Worm (Caenorhabditis elegans) whole organism, L1 larva: ENCODE data around the gene cyp-43A1.

Experiments
- C04F5.9 ChIP-seq: sonication (generic microtip); optimal IDR thresholded peaks from 2 replicates; lab custom pipeline; 2016; ENCODE audit warnings: missing genetic modification characterization, missing compliant biosample characterization
- C16A3.4 ChIP-seq: fragments of 150-350 bp; optimal IDR thresholded peaks from 2 replicates; lab custom pipeline; 2014; ENCODE audit warnings: missing biosample characterization, missing genetic modification characterization
- C34B4.2 ChIP-seq: sonication (generic microtip); optimal IDR thresholded peaks from 2 replicates; lab custom pipeline; 2017; ENCODE audit warnings: mild to moderate bottlenecking, missing genetic modification characterization, missing compliant biosample characterization
- aha-1 ChIP-seq: fragments of 150-350 bp; optimal IDR thresholded peaks from 2 replicates; lab custom pipeline; 2014; ENCODE audit warnings: missing biosample characterization, missing genetic modification characterization
- aly-2 ChIP-seq: fragments of 150-350 bp; optimal IDR thresholded peaks from 2 replicates; lab custom pipeline; 2014; ENCODE audit warnings: missing biosample characterization, missing genetic modification characterization
- ama-1 ChIP-seq: fragments of 150-350 bp; optimal IDR thresholded peaks from 2 replicates; lab custom pipeline; 2014
- blmp-1 ChIP-seq: fragments of 150-350 bp; optimal IDR thresholded peaks from 2 replicates; lab custom pipeline; 2014; ENCODE audit warnings: missing biosample characterization, missing genetic modification characterization
- ceh-63 ChIP-seq: fragments of 200-800 bp; sonication (Bioruptor generic); optimal IDR thresholded peaks from 2 replicates; lab custom pipeline; 2018; ENCODE audit warnings: mild to moderate bottlenecking, missing genetic modification characterization, missing compliant biosample characterization
- ceh-90 ChIP-seq: sonication (generic microtip); optimal IDR thresholded peaks from 2 replicates; lab custom pipeline; 2016; ENCODE audit warnings: missing genetic modification characterization, missing compliant biosample characterization
- dpl-1 ChIP-seq, 3 experiments: fragments of 150-350 bp in 2 of 3; sonication (generic microtip) in 1 of 3; optimal IDR thresholded peaks; 2 replicates each; lab custom pipeline; 2014 to 2017; ENCODE audit warnings: missing biosample characterization in 3 of 3, missing genetic modification characterization in 3 of 3, missing genetic modification reagents in 3 of 3
- dsc-1 ChIP-seq: sonication (generic microtip); optimal IDR thresholded peaks from 2 replicates; lab custom pipeline; 2016; ENCODE audit warnings: mild to moderate bottlenecking, missing genetic modification characterization, missing compliant biosample characterization
- efl-1 ChIP-seq, 4 experiments: fragments of 150-350 bp; optimal IDR thresholded peaks in 3 of 4; peaks in 1 of 4; 1 replicate in 1 of 4; 2 replicates in 3 of 4; lab custom pipeline; 2014; ENCODE audit warnings: missing biosample characterization in 2 of 4, missing genetic modification characterization in 2 of 4, missing genetic modification reagents in 2 of 4
- efl-3 ChIP-seq: fragments of 200-800 bp; sonication (Bioruptor generic); optimal IDR thresholded peaks from 2 replicates; lab custom pipeline; 2018; ENCODE audit warnings: mild to moderate bottlenecking, missing genetic modification characterization, missing compliant biosample characterization
- egl-13 ChIP-seq: sonication (generic microtip); optimal IDR thresholded peaks from 2 replicates; lab custom pipeline; 2016; ENCODE audit warnings: missing genotype, missing genetic modification reagents, missing genetic modification characterization, missing compliant biosample characterization
- egl-27 ChIP-seq, 2 experiments: fragments of 150-350 bp in 1 of 2; sonication (generic microtip); optimal IDR thresholded peaks; 3 replicates each; lab custom pipeline; 2017 to 2018; ENCODE audit warnings: missing biosample characterization in 2 of 2, missing genetic modification characterization in 2 of 2, missing genetic modification reagents in 2 of 2
- elt-2 ChIP-seq: sonication (generic microtip); optimal IDR thresholded peaks from 2 replicates; lab custom pipeline; 2016; ENCODE audit warnings: missing genetic modification characterization, mild to moderate bottlenecking, inconsistent platforms, missing compliant biosample characterization, missing genetic modification reagents
- elt-3 ChIP-seq, 6 experiments: fragments of 150-350 bp in 1 of 6; sonication (generic microtip); optimal IDR thresholded peaks; 2 replicates each; lab custom pipeline; 2017 to 2018; ENCODE audit warnings: missing biosample characterization in 6 of 6, missing genetic modification characterization in 6 of 6, inconsistent platforms in 1 of 6
- grh-1 ChIP-seq: fragments of 200-800 bp; sonication (Bioruptor generic); IDR thresholded peaks from 2 replicates; pipeline ENCODE4 v1.3.6; 2022; ENCODE audit warnings: missing genetic modification reagents, missing genetic modification characterization, missing compliant biosample characterization
- hpl-2 ChIP-seq: fragments of 150-350 bp; optimal IDR thresholded peaks from 2 replicates; lab custom pipeline; 2014; ENCODE audit warnings: missing biosample characterization, missing genetic modification reagents, missing genetic modification characterization
- irx-1 ChIP-seq: sonication (generic microtip); optimal IDR thresholded peaks from 2 replicates; lab custom pipeline; 2016; ENCODE audit warnings: missing genetic modification characterization, missing compliant biosample characterization
- jun-1 ChIP-seq: fragments of 150-350 bp; optimal IDR thresholded peaks from 2 replicates; lab custom pipeline; 2014; ENCODE audit warnings: missing biosample characterization, missing genetic modification reagents, missing genetic modification characterization
- lin-14 ChIP-seq: fragments of 200-800 bp; sonication (Bioruptor generic); optimal IDR thresholded peaks from 2 replicates; lab custom pipeline; 2018; ENCODE audit warnings: mild to moderate bottlenecking, missing genetic modification characterization, moderate library complexity, missing compliant biosample characterization
- lin-15B ChIP-seq: fragments of 150-350 bp; sonication (generic microtip); optimal IDR thresholded peaks from 3 replicates; lab custom pipeline; 2014; ENCODE audit warnings: missing biosample characterization, missing genetic modification characterization
- lin-35 ChIP-seq, 2 experiments: fragments of 150-350 bp; optimal IDR thresholded peaks; 2 replicates each; lab custom pipeline; 2014; ENCODE audit warnings: missing biosample characterization in 2 of 2, missing genetic modification characterization in 2 of 2, missing genetic modification reagents in 2 of 2
- lir-3 ChIP-seq: sonication (generic microtip); optimal IDR thresholded peaks from 2 replicates; lab custom pipeline; 2016; ENCODE audit warnings: mild to moderate bottlenecking, missing genetic modification characterization, moderate library complexity, missing compliant biosample characterization; ENCODE audit not compliant: poor library complexity
- mdl-1 ChIP-seq, 2 experiments: fragments of 150-350 bp; optimal IDR thresholded peaks; 2 replicates each; lab custom pipeline; 2014 to 2017; ENCODE audit warnings: missing biosample characterization in 2 of 2, missing genetic modification characterization in 2 of 2, inconsistent platforms in 1 of 2
- mef-2 ChIP-seq: fragments of 150-350 bp; optimal IDR thresholded peaks from 2 replicates; lab custom pipeline; 2014; ENCODE audit warnings: missing biosample characterization, missing genetic modification characterization
- nhr-12 ChIP-seq: sonication (generic microtip); optimal IDR thresholded peaks from 2 replicates; lab custom pipeline; 2017; ENCODE audit warnings: missing biosample characterization, missing genetic modification characterization
- nhr-237 ChIP-seq: fragments of 150-350 bp; optimal IDR thresholded peaks from 2 replicates; lab custom pipeline; 2014; ENCODE audit warnings: missing biosample characterization, missing genetic modification characterization
- nhr-28 ChIP-seq: fragments of 150-350 bp; optimal IDR thresholded peaks from 2 replicates; lab custom pipeline; 2014; ENCODE audit warnings: missing biosample characterization, missing genetic modification characterization
- nhr-71 ChIP-seq: sonication (generic microtip); optimal IDR thresholded peaks from 2 replicates; lab custom pipeline; 2016; ENCODE audit warnings: mild to moderate bottlenecking, missing genetic modification characterization, moderate library complexity, missing compliant biosample characterization
- nhr-76 ChIP-seq: sonication (generic microtip); optimal IDR thresholded peaks from 2 replicates; lab custom pipeline; 2017; ENCODE audit warnings: missing biosample characterization, missing genetic modification characterization
- nhr-77 ChIP-seq: fragments of 150-350 bp; optimal IDR thresholded peaks from 2 replicates; lab custom pipeline; 2014; ENCODE audit warnings: missing biosample characterization, missing genetic modification characterization
- nhr-90 ChIP-seq: sonication (generic microtip); optimal IDR thresholded peaks from 2 replicates; lab custom pipeline; 2016; ENCODE audit warnings: mild to moderate bottlenecking, missing genetic modification characterization, missing compliant biosample characterization; ENCODE audit not compliant: poor library complexity
- pag-3 ChIP-seq: sonication (generic microtip); optimal IDR thresholded peaks from 2 replicates; lab custom pipeline; 2017; ENCODE audit warnings: missing genetic modification characterization, mild to moderate bottlenecking, missing compliant biosample characterization, antibody characterized with exemption, borderline replicate concordance; ENCODE audit not compliant: insufficient read depth
- pqm-1 ChIP-seq: sonication (generic microtip); optimal IDR thresholded peaks from 3 replicates; lab custom pipeline; 2017; ENCODE audit warnings: missing biosample characterization, missing genetic modification characterization
- skn-1 ChIP-seq: fragments of 150-350 bp; optimal IDR thresholded peaks from 2 replicates; lab custom pipeline; 2014; ENCODE audit warnings: missing biosample characterization, missing genetic modification characterization
- snu-23 ChIP-seq: sonication (generic microtip); optimal IDR thresholded peaks from 2 replicates; lab custom pipeline; 2016; ENCODE audit warnings: missing genetic modification characterization, missing compliant biosample characterization
- unc-30 ChIP-seq: sonication (generic microtip); optimal IDR thresholded peaks from 2 replicates; lab custom pipeline; 2017; ENCODE audit warnings: missing biosample characterization, missing genetic modification characterization
- unc-62 ChIP-seq: fragments of 150-350 bp; optimal IDR thresholded peaks from 2 replicates; lab custom pipeline; 2014; ENCODE audit warnings: missing biosample characterization, missing genetic modification reagents, missing genetic modification characterization
- unc-86 ChIP-seq: sonication (generic microtip); optimal IDR thresholded peaks from 2 replicates; lab custom pipeline; 2016; ENCODE audit warnings: missing genetic modification characterization, missing compliant biosample characterization
- unc-98 ChIP-seq: fragments of 200-800 bp; sonication (Bioruptor generic); IDR thresholded peaks from 2 replicates; pipeline ENCODE4 v1.3.6; 2022; ENCODE audit warnings: missing genetic modification characterization, missing compliant biosample characterization
- vab-15 ChIP-seq: sonication (generic microtip); optimal IDR thresholded peaks from 2 replicates; lab custom pipeline; 2017; ENCODE audit warnings: missing genotype, mild to moderate bottlenecking, missing genetic modification characterization, missing compliant biosample characterization
- zip-4 ChIP-seq: fragments of 200-800 bp; sonication (Bioruptor generic); optimal IDR thresholded peaks from 2 replicates; lab custom pipeline; 2018; ENCODE audit warnings: mild to moderate bottlenecking, missing genetic modification characterization, moderate library complexity, missing compliant biosample characterization

The cyp-43A1 gene

DNA sequence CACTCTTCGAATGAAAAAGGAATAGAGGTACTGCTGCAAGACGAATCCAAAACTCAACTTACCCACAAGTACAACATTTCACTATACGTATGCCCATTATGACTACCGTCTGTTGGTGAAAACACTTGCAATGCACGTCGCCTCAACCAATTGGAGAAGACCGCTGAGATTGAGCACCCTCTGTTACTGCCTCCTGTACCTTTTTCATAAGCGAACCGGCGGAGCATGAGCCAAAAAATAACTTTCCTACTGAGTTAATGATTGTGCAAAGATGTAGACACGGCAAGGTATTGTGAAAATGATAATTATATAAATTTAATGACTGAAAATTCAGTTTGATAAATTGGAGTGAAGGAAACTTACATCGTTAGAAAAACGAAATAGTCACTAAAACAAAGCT is 25.2 kb upstream of the cyp-43A1 start:
- TF ChIP-seq nhr-28 (tag; lab: Kevin White, UChicago) (no peak), unc-98 (GFP tag; lab: Robert Waterston, UW) (no peak), C16A3.4 (tag; lab: Kevin White, UChicago) (no peak), nhr-237 (tag; lab: Kevin White, UChicago) (no peak), lir-3 (tag; lab: Kevin White, UChicago) (no peak), lin-35 (GFP tag; optimal IDR thresholded peaks at IDR 0.05; lab: Kevin White, UChicago) (no peak), nhr-77 (tag; lab: Kevin White, UChicago) (no peak), zip-4 (GFP tag; lab: Kevin White, UChicago) (no peak), dpl-1 (GFP tag; optimal IDR thresholded peaks at IDR 0.05; lab: Kevin White, UChicago) (no peak), unc-62 (GFP tag; lab: Kevin White, UChicago) (no peak), egl-27 (tag; optimal IDR thresholded peaks at IDR 0.05; lab: Kevin White, UChicago) (no peak), nhr-12 (tag; lab: Kevin White, UChicago) (no peak), egl-13 (no peak)

DNA sequence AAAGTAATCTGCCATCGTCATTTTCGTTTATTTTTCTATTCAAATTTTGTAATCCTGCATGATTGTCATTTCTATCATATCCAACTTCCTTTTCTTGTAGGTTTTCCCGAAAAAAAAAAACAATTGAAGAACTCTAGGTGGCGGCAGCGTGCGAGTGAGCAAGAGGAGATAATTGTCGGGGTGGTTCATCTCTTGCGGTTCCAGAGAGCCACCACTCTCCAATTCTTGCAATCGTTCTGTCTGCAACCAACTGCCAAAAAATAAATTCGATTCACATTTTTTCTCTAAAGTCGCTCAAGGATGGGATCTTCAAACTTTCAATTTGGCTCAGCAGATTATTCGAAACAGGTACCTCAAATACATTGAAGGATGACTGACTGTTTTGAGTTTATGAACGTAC is 22.2 kb upstream of the cyp-43A1 start, which contains the start of gene W01C8.1:
W01C8.1 (plus strand) TSS at position 301 of the 400 bp plus-strand sequence.
- TF ChIP-seq efl-1 (optimal IDR thresholded peaks at IDR 0.05; lab: Kevin White, UChicago), result no peak
- TF ChIP-seq efl-1 (GFP tag; optimal IDR thresholded peaks at IDR 0.05 in 1 of 2; lab: Kevin White, UChicago), result peak in 1 of 2 experiments; percentile 40
- no peak for TF ChIP-seq pqm-1 (tag; lab: Kevin White, UChicago)

ce11 chrX:5695416-5695815 is 18.9 kb upstream of the cyp-43A1 start:
- no peak for TF ChIP-seq efl-1 (optimal IDR thresholded peaks at IDR 0.05; lab: Kevin White, UChicago)
- TF ChIP-seq efl-1 (GFP tag; optimal IDR thresholded peaks at IDR 0.05 in 1 of 2; lab: Kevin White, UChicago), result peak in 1 of 2 experiments; percentile 90
- TF ChIP-seq ceh-63 (GFP tag; lab: Kevin White, UChicago), result no peak
- TF ChIP-seq elt-2 (tag; lab: Kevin White, UChicago), result peak; percentile 2
- no peak for TF ChIP-seq nhr-76 (tag; lab: Kevin White, UChicago)
- peak; percentile 2 for TF ChIP-seq nhr-71 (tag; lab: Kevin White, UChicago)
- no peak for TF ChIP-seq mdl-1 (tag; optimal IDR thresholded peaks at IDR 0.05; lab: Kevin White, UChicago)
- TF ChIP-seq lin-35 (GFP tag; optimal IDR thresholded peaks at IDR 0.05; lab: Kevin White, UChicago), result peak in 1 of 2 experiments; percentile 12
- TF ChIP-seq, all 84 proteins: peak for 4

ce11 chrX:5696197-5696596 is 18.1 kb upstream of the cyp-43A1 start:
- TF ChIP-seq C34B4.2 (tag; lab: Kevin White, UChicago) (no peak), skn-1 (no peak), blmp-1 (tag; lab: Kevin White, UChicago) (peak; percentile 32), irx-1 (tag; lab: Kevin White, UChicago) (no peak), ama-1 (lab: Kevin White, UChicago) (no peak), vab-15 (no peak), dpl-1 (GFP tag; optimal IDR thresholded peaks at IDR 0.05; lab: Kevin White, UChicago) (peak in 1 of 3 experiments; percentile 18), pag-3 (no peak), elt-2 (tag; lab: Kevin White, UChicago) (peak; percentile 81), ceh-90 (tag; lab: Kevin White, UChicago) (no peak), aly-2 (tag; lab: Kevin White, UChicago) (no peak), efl-3 (GFP tag; lab: Kevin White, UChicago) (no peak), lin-14 (GFP tag; lab: Kevin White, UChicago) (peak; percentile 90), jun-1 (tag; lab: Kevin White, UChicago) (no peak), nhr-90 (tag; lab: Kevin White, UChicago) (peak; percentile 73), elt-3 (tag; optimal IDR thresholded peaks at IDR 0.05; lab: Kevin White, UChicago) (peak; percentile 2 to 77 (median 38)), pqm-1 (tag; lab: Kevin White, UChicago) (no peak), lin-35 (GFP tag; optimal IDR thresholded peaks at IDR 0.05; lab: Kevin White, UChicago) (peak in 1 of 2 experiments; percentile 63), mef-2 (no peak), C04F5.9 (tag; lab: Kevin White, UChicago) (no peak), zip-4 (GFP tag; lab: Kevin White, UChicago) (no peak), aha-1 (no peak), unc-86 (tag; lab: Kevin White, UChicago) (no peak), snu-23 (GFP tag; lab: Kevin White, UChicago) (peak; percentile 71), dsc-1 (tag; lab: Kevin White, UChicago) (no peak), lin-15B (no peak), C16A3.4 (tag; lab: Kevin White, UChicago) (peak; percentile 22), hpl-2 (GFP tag; lab: Kevin White, UChicago) (no peak), grh-1 (peak; percentile 52), unc-30 (no peak), lir-3 (tag; lab: Kevin White, UChicago) (no peak), nhr-77 (tag; lab: Kevin White, UChicago) (peak; percentile 49)
